Worm (Caenorhabditis elegans) whole organism, L1 larva: ENCODE data around the gene K02E11.6.

Experiments used
- aly-2 ChIP-seq: fragments of 150-350 bp; optimal IDR thresholded peaks from 2 replicates; lab custom pipeline; 2014; ENCODE audit warnings: missing biosample characterization, missing genetic modification characterization
- dpl-1 ChIP-seq, 3 experiments: fragments of 150-350 bp in 2 of 3; sonication (generic microtip) in 1 of 3; optimal IDR thresholded peaks; 2 replicates each; lab custom pipeline; 2014 to 2017; ENCODE audit warnings: missing biosample characterization in 3 of 3, missing genetic modification characterization in 3 of 3, missing genetic modification reagents in 3 of 3
- lin-13 ChIP-seq: fragments of 150-350 bp; optimal IDR thresholded peaks from 2 replicates; lab custom pipeline; 2014; ENCODE audit warnings: missing biosample characterization, missing genetic modification reagents, missing genetic modification characterization
- mef-2 ChIP-seq: fragments of 150-350 bp; optimal IDR thresholded peaks from 2 replicates; lab custom pipeline; 2014; ENCODE audit warnings: missing biosample characterization, missing genetic modification characterization
- nhr-11 ChIP-seq: fragments of 150-350 bp; optimal IDR thresholded peaks from 2 replicates; lab custom pipeline; 2014; ENCODE audit warnings: missing biosample characterization, missing genetic modification characterization
- pqm-1 ChIP-seq: sonication (generic microtip); optimal IDR thresholded peaks from 3 replicates; lab custom pipeline; 2017; ENCODE audit warnings: missing biosample characterization, missing genetic modification characterization
- skn-1 ChIP-seq: fragments of 150-350 bp; optimal IDR thresholded peaks from 2 replicates; lab custom pipeline; 2014; ENCODE audit warnings: missing biosample characterization, missing genetic modification characterization
- tbx-2 ChIP-seq: sonication (generic microtip); optimal IDR thresholded peaks from 2 replicates; lab custom pipeline; 2016; ENCODE audit warnings: missing genetic modification characterization, missing compliant biosample characterization
- unc-86 ChIP-seq: sonication (generic microtip); optimal IDR thresholded peaks from 2 replicates; lab custom pipeline; 2016; ENCODE audit warnings: missing genetic modification characterization, missing compliant biosample characterization
- zag-1 ChIP-seq: fragments of 150-350 bp; optimal IDR thresholded peaks from 2 replicates; lab custom pipeline; 2014; ENCODE audit warnings: missing biosample characterization, missing genetic modification characterization

DNA sequence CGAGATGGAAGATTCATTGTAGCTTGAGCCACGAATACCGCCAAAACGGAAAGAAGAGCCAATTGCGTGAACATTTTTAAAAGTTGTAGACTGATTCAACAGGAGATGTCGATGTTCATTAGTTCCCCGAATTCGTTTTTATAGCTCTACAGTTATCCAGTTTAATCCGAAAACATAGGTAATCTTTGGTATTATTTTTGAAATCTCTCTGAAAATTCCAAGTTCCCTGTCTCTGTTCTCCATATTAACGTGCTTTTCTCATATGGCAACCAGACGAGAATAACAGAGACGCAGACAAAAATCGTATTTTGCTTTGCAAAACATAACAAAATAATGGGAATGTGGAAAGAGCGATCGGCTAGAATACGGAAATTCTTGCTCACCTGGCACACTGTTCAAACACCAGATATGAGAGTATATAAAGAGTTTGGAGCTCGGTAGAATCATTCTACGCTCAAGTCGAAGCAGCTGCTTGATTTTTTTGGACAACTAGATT, 51.0 kb downstream of the K02E11.6 start, which contains the start of the genes spig-3 and F14D7.12:
- TF ChIP-seq dpl-1 (GFP tag; optimal IDR thresholded peaks at IDR 0.05; lab: Kevin White, UChicago) (no peak), zag-1 (tag; lab: Kevin White, UChicago) (no peak), mef-2 (tag; lab: Kevin White, UChicago) (no peak), lin-13 (no peak), pqm-1 (tag; lab: Kevin White, UChicago) (no peak), aly-2 (tag; lab: Kevin White, UChicago) (no peak), tbx-2 (no peak), skn-1 (tag; lab: Kevin White, UChicago) (no peak), nhr-11 (tag; lab: Kevin White, UChicago) (no peak), unc-86 (tag; lab: Kevin White, UChicago) (no peak)
